Fruit fly (Drosophila melanogaster): Measurements from ENCODE around the gene Bcs1.

Gene Bcs1

DNA sequence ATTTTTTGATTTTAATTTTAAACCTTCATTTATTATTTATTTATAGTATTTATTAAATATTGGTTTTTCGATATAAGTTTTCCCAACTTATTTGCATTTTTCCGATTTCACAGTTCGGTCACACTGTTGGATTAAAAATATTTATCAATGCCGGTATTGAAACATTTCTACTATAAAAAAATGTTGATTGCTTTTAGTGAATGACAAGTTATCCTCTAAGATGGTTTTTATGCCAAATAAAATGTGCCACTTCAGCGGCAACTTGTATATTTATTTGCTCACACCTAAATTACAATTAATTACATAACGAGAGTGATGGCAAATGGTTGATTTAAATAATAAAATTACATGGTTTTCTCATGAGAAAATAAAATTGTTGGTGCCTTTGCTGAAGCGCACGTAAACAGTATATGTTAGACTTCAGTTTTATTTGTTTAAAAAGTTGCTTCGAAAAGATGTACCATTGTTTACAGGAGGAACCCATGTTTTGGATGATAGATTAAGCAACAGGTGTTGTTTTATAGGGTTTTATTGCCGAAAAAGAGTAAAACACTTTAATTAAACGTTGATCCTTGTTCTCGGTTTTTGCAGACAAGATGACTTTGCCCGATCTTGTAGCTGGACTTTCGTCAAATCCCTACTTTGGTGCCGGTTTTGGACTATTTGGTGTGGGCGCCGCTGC lies at the start of gene Bcs1:
Gene Bcs1, plus strand, starts transcription at position 108 of the 682 bp plus-strand sequence.
- TF ChIP-seq CG14655 (GFP tag; optimal IDR thresholded peaks at IDR 0.05) (no peak), D1 (tag; optimal IDR thresholded peaks at IDR 0.05) (peak; percentile 25)

DNA sequence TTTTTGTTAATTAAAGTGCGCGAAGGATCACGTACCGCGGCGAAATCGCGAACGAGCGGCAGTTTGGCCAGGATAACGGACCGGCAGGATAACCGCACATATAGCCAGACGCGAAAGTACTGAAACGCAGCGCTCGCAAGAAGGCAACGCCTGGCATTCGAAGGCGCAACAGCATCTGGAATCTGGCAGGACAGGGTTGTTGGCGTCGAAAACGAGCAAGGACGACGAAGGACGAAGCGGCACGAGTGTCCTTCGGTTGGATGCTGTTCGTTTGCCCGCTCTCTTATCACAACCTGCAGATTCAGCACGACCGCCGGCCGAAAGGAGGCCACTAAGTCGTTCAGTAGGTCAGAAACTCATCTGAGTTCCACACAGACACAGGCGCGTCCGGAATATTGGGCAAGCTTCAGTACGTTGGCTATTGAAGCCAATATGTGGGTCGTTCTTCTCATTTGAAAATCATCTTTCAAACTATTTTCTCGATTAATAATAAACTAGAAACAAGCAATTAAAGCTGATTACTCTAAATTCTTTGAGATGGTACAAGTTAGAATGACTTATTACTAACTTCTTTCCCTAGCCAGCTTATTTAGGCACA lies 42.2 kb upstream of the Bcs1 start, which contains the start of gene CG44153:
Gene CG44153, minus strand, starts transcription at position 75 of the 598 bp plus-strand sequence.
- TF ChIP-seq CG32121 (GFP tag; IDR thresholded peaks at IDR 0.05) (no peak), CG15710 (tag; optimal IDR thresholded peaks at IDR 0.05) (no peak), CG34367 (tag; optimal IDR thresholded peaks at IDR 0.05) (no peak), CG9948 (tag; optimal IDR thresholded peaks at IDR 0.05) (no peak), CG14655 (GFP tag; optimal IDR thresholded peaks at IDR 0.05) (no peak), CG12605 (GFP tag; IDR thresholded peaks at IDR 0.05) (no peak), CG13204 (GFP tag; optimal IDR thresholded peaks at IDR 0.05) (no peak), EcR (GFP tag; optimal IDR thresholded peaks at IDR 0.05) (no peak), Pif1A (GFP tag; optimal IDR thresholded peaks at IDR 0.05) (no peak), CG10348 (GFP tag; IDR thresholded peaks at IDR 0.05) (no peak), rn (GFP tag; IDR thresholded peaks at IDR 0.05) (no peak), D1 (tag; optimal IDR thresholded peaks at IDR 0.05) (no peak), gl (tag; optimal IDR thresholded peaks at IDR 0.05) (no peak), Pif1B (GFP tag; optimal IDR thresholded peaks at IDR 0.05) (no peak), fd96Ca (GFP tag; IDR thresholded peaks at IDR 0.05) (no peak), Snoo (tag; optimal IDR thresholded peaks at IDR 0.05) (no peak)

DNA sequence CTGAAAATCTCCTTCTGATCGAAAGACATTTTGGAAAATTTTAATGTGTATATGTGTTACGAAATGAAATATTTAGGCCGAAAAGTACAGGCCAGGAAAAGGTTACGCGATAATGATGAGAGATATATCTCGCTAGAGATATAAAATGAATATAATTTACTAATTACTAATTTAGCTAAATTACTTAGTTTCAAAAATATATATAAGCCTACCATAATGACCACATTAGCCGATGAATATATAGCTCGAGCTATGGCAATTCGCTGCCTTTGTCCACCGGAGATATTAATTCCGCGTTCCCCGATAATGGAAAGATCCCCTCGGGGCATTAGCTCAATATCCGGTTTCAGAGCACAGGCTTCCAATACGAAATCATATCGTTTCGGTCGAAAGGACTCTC lies 31.1 kb upstream of the Bcs1 start, which contains the start of gene Fum4:
Gene Fum4, minus strand, starts transcription at position 101 of the 400 bp plus-strand sequence.
- TF ChIP-seq fd96Ca (GFP tag; IDR thresholded peaks at IDR 0.05) = no peak
- no peak for TF ChIP-seq EcR (GFP tag; optimal IDR thresholded peaks at IDR 0.05)
- TF ChIP-seq D1 (tag; optimal IDR thresholded peaks at IDR 0.05) = no peak
- no peak for TF ChIP-seq Pif1B (GFP tag; optimal IDR thresholded peaks at IDR 0.05)
- no peak for TF ChIP-seq CG4496 (GFP tag; IDR thresholded peaks at IDR 0.05)
- TF ChIP-seq rn (GFP tag; IDR thresholded peaks at IDR 0.05) = no peak
- no peak for TF ChIP-seq CG15710 (tag; optimal IDR thresholded peaks at IDR 0.05)
- TF ChIP-seq CG13204 (GFP tag; optimal IDR thresholded peaks at IDR 0.05) = no peak
- TF ChIP-seq CG17806 (tag; optimal IDR thresholded peaks at IDR 0.05) = no peak
- TF ChIP-seq CG34367 (tag; optimal IDR thresholded peaks at IDR 0.05) = no peak
- TF ChIP-seq gl (tag; optimal IDR thresholded peaks at IDR 0.05) = no peak
- no peak for TF ChIP-seq Pif1A (GFP tag; optimal IDR thresholded peaks at IDR 0.05)
- TF ChIP-seq CG8159 (tag; optimal IDR thresholded peaks at IDR 0.05) = no peak
- no peak for TF ChIP-seq Snoo (tag; optimal IDR thresholded peaks at IDR 0.05)
- TF ChIP-seq Ets98B (GFP tag; IDR thresholded peaks at IDR 0.05) = no peak
- TF ChIP-seq CG8301 (tag; optimal IDR thresholded peaks at IDR 0.05) = no peak
- TF ChIP-seq CG10348 (GFP tag; IDR thresholded peaks at IDR 0.05) = no peak
- TF ChIP-seq CG32121 (GFP tag; IDR thresholded peaks at IDR 0.05) = no peak
- no peak for TF ChIP-seq CG12605 (GFP tag; IDR thresholded peaks at IDR 0.05)

DNA sequence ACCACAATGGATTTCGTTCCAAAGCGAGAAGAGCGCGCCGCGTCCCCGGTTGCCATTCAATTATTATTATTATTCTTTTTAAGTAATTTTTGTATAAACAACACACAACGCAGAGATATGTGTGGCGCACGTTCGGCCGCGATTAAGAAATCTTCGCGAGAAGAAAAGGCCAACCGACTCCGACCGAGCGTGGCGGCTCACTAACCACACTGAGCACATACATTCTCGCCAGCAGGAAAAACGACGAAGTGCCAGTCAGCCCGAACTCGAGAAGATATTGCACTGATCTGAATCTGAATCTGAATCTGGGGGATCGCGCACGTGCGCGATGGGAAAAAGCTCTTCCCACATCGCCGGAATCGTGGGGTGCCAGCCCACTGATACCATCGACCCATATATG lies 23.5 kb upstream of the Bcs1 start, which contains the start of gene Sur:
Gene Sur, minus strand, starts transcription at position 207 of the 400 bp plus-strand sequence.
- TF ChIP-seq CG12605 (GFP tag; IDR thresholded peaks at IDR 0.05) (no peak), CG8159 (tag; optimal IDR thresholded peaks at IDR 0.05) (no peak), CG8301 (tag; optimal IDR thresholded peaks at IDR 0.05) (no peak), Pif1B (GFP tag; optimal IDR thresholded peaks at IDR 0.05) (no peak), rn (GFP tag; IDR thresholded peaks at IDR 0.05) (no peak), Pif1A (GFP tag; optimal IDR thresholded peaks at IDR 0.05) (no peak), CG15710 (tag; optimal IDR thresholded peaks at IDR 0.05) (no peak), fd96Ca (GFP tag; IDR thresholded peaks at IDR 0.05) (no peak; the same call in 2 of the 3 replicates), gl (tag; optimal IDR thresholded peaks at IDR 0.05) (no peak), CG14655 (GFP tag; optimal IDR thresholded peaks at IDR 0.05) (no peak), Snoo (tag; optimal IDR thresholded peaks at IDR 0.05) (no peak), EcR (GFP tag; optimal IDR thresholded peaks at IDR 0.05) (no peak)

DNA sequence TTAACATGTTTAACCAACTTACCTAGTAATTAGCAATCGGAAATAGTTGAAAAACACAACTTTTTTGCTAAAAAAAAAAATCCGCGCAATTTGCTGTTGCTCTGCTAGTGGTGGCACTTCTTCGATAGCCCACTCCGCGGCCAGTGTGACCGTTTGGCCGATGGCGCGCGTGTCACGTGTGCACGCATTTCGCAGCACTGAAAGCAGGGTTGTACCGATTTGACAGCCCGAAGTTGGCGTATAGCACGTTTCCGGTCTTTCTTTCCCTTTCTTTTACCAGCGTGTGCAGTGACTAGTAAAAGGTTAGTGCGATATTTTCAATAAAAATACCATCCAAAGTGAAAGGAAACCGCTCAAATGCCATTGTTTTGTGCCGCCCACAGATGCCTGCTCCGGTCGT lies 21.6 kb upstream of the Bcs1 start, which contains the start of the genes Ripalpha and RpL7:
Gene Ripalpha, minus strand, starts transcription at position 128 of the 400 bp plus-strand sequence.
Gene RpL7, plus strand, starts transcription at position 158 of the 400 bp plus-strand sequence.
- no peak for TF ChIP-seq fd96Ca (GFP tag; IDR thresholded peaks at IDR 0.05)
- peak; percentile 95 for TF ChIP-seq Snoo (tag; optimal IDR thresholded peaks at IDR 0.05)
- peak; percentile 43 for TF ChIP-seq CG9948 (tag; optimal IDR thresholded peaks at IDR 0.05)
- no peak for TF ChIP-seq CG14655 (GFP tag; optimal IDR thresholded peaks at IDR 0.05)
- TF ChIP-seq Pif1A (GFP tag; optimal IDR thresholded peaks at IDR 0.05) = peak; percentile 89
- peak; percentile 61 for TF ChIP-seq CG8301 (tag; optimal IDR thresholded peaks at IDR 0.05)
- TF ChIP-seq CG34367 (tag; optimal IDR thresholded peaks at IDR 0.05) = peak; percentile 89
- TF ChIP-seq CG8159 (tag; optimal IDR thresholded peaks at IDR 0.05) = peak; percentile 68
- peak; percentile 97 for TF ChIP-seq CG4496 (GFP tag; IDR thresholded peaks at IDR 0.05)
- peak; percentile 88 for TF ChIP-seq CG12605 (GFP tag; IDR thresholded peaks at IDR 0.05)
- no peak for TF ChIP-seq D1 (tag; optimal IDR thresholded peaks at IDR 0.05)
- no peak for TF ChIP-seq CG13204 (GFP tag; optimal IDR thresholded peaks at IDR 0.05)
- peak; percentile 81 for TF ChIP-seq gl (tag; optimal IDR thresholded peaks at IDR 0.05)
- TF ChIP-seq CG32121 (GFP tag; IDR thresholded peaks at IDR 0.05) = peak; percentile 77
- peak; percentile 85 for TF ChIP-seq rn (GFP tag; IDR thresholded peaks at IDR 0.05)
- no peak for TF ChIP-seq CG10348 (GFP tag; IDR thresholded peaks at IDR 0.05)
- peak; percentile 76 for TF ChIP-seq Pif1B (GFP tag; optimal IDR thresholded peaks at IDR 0.05)
- TF ChIP-seq CG15710 (tag; optimal IDR thresholded peaks at IDR 0.05) = peak; percentile 80
- TF ChIP-seq EcR (GFP tag; optimal IDR thresholded peaks at IDR 0.05) = no peak
- peak; percentile 57 for TF ChIP-seq CG17806 (tag; optimal IDR thresholded peaks at IDR 0.05)
- TF ChIP-seq Ets98B (GFP tag; IDR thresholded peaks at IDR 0.05) = peak; percentile 91

Measured in whole organism, pupa.